Fruit fly (Drosophila melanogaster) whole organism, embryonic: ENCODE data around the gene SMC6.

Experiments
- Abd-B ChIP-seq: fragments of 200-800 bp; sonication (Bioruptor generic); optimal IDR thresholded peaks from 2 replicates; lab custom pipeline; 2018; ENCODE audit warnings: missing biosample characterization, mild to moderate bottlenecking, missing genetic modification characterization, moderate library complexity
- B-H1 ChIP-seq: fragments of 200-800 bp; sonication (Bioruptor generic); IDR thresholded peaks from 3 replicates; pipeline ENCODE4 v1.3.6; 2022; ENCODE audit warnings: missing biosample characterization, missing genetic modification characterization
- BEAF-32 ChIP-seq: fragments of 200-800 bp; sonication (Bioruptor generic); optimal IDR thresholded peaks from 3 replicates; lab custom pipeline; 2017; ENCODE audit warnings: missing biosample characterization, missing genetic modification characterization, mild to moderate bottlenecking, moderate library complexity, missing genetic modification reagents
- CG10431 ChIP-seq: fragments of 200-800 bp; sonication (Bioruptor generic); optimal IDR thresholded peaks from 3 replicates; lab custom pipeline; 2018; ENCODE audit warnings: missing biosample characterization, mild to moderate bottlenecking, missing genetic modification characterization
- CG11247 ChIP-seq: fragments of 200-800 bp; sonication (Bioruptor generic); IDR thresholded peaks from 2 replicates; pipeline ENCODE4 v1.3.6; 2022; ENCODE audit warnings: missing biosample characterization, missing genetic modification characterization
- CG13123 ChIP-seq: fragments of 200-800 bp; sonication (Bioruptor generic); optimal IDR thresholded peaks from 2 replicates; lab custom pipeline; 2016; ENCODE audit warnings: missing biosample characterization, missing genetic modification characterization
- CG14667 ChIP-seq: fragments of 200-800 bp; sonication (Bioruptor generic); IDR thresholded peaks from 2 replicates; pipeline ENCODE4 v1.3.6; 2022; ENCODE audit warnings: missing biosample characterization, missing genetic modification characterization
- CG15269 ChIP-seq: fragments of 200-800 bp; sonication (Bioruptor generic); optimal IDR thresholded peaks from 2 replicates; lab custom pipeline; 2018; ENCODE audit warnings: missing biosample characterization, mild to moderate bottlenecking, missing genetic modification characterization, moderate library complexity
- CG16815 ChIP-seq: fragments of 200-800 bp; sonication (Bioruptor generic); optimal IDR thresholded peaks from 3 replicates; lab custom pipeline; 2017; ENCODE audit warnings: missing biosample characterization, mild to moderate bottlenecking, missing genetic modification characterization
- CG17186 ChIP-seq: fragments of 200-800 bp; sonication (Bioruptor generic); optimal IDR thresholded peaks from 3 replicates; lab custom pipeline; 2017; ENCODE audit warnings: missing biosample characterization, missing genetic modification reagents, missing genetic modification characterization
- CG2712 ChIP-seq: fragments of 200-800 bp; optimal IDR thresholded peaks from 3 replicates; lab custom pipeline; 2019; ENCODE audit warnings: missing biosample characterization, mild to moderate bottlenecking, missing genetic modification characterization, moderate library complexity
- CG2875 ChIP-seq: fragments of 200-800 bp; sonication (Bioruptor generic); optimal IDR thresholded peaks from 2 replicates; lab custom pipeline; 2017; ENCODE audit warnings: missing biosample characterization, mild to moderate bottlenecking, missing genetic modification characterization, missing genetic modification reagents
- CG34422 ChIP-seq: fragments of 200-800 bp; sonication (Bioruptor generic); IDR thresholded peaks from 3 replicates; pipeline ENCODE4 v1.3.6; 2022; ENCODE audit warnings: missing biosample characterization, missing genetic modification characterization
- CG4424 ChIP-seq: fragments of 200-800 bp; sonication (Bioruptor generic); optimal IDR thresholded peaks from 3 replicates; lab custom pipeline; 2016; ENCODE audit warnings: missing biosample characterization, missing genetic modification characterization
- CG4854 ChIP-seq: fragments of 200-800 bp; sonication (Bioruptor generic); optimal IDR thresholded peaks from 2 replicates; lab custom pipeline; 2016; ENCODE audit warnings: missing biosample characterization, missing genetic modification characterization, inconsistent platforms
- CG5953 ChIP-seq: fragments of 200-800 bp; sonication (Bioruptor generic); IDR thresholded peaks from 2 replicates; pipeline ENCODE4 v1.3.6; 2022; ENCODE audit warnings: missing biosample characterization, missing genetic modification characterization
- CG6689 ChIP-seq: fragments of 200-800 bp; sonication (Bioruptor generic); IDR thresholded peaks from 2 replicates; pipeline ENCODE4 v1.3.6; 2022; ENCODE audit warnings: missing biosample characterization, missing genetic modification characterization
- CG6813 ChIP-seq: fragments of 200-800 bp; sonication (Bioruptor generic); optimal IDR thresholded peaks from 2 replicates; lab custom pipeline; 2017; ENCODE audit warnings: missing biosample characterization, missing genetic modification characterization, mild to moderate bottlenecking, moderate library complexity, missing genetic modification reagents
- E2f1 ChIP-seq: fragments of 200-800 bp; sonication (Bioruptor generic); IDR thresholded peaks from 2 replicates; pipeline ENCODE4 v1.3.6; 2022; ENCODE audit warnings: missing biosample characterization, missing genetic modification characterization
- Ets97D ChIP-seq: fragments of 200-800 bp; sonication (Bioruptor generic); optimal IDR thresholded peaks from 3 replicates; lab custom pipeline; 2016; ENCODE audit warnings: missing biosample characterization, missing genetic modification characterization
- HLH3B ChIP-seq: fragments of 200-800 bp; sonication (Bioruptor generic); IDR thresholded peaks from 2 replicates; pipeline ENCODE4 v1.3.6; 2022; ENCODE audit warnings: missing biosample characterization, missing genetic modification characterization
- Hmr ChIP-seq: fragments of 200-800 bp; sonication (Bioruptor generic); optimal IDR thresholded peaks from 3 replicates; lab custom pipeline; 2017; ENCODE audit warnings: mild to moderate bottlenecking, missing biosample characterization, missing genetic modification reagents, missing genetic modification characterization
- Hr3 ChIP-seq: fragments of 200-800 bp; sonication (Bioruptor generic); optimal IDR thresholded peaks from 3 replicates; lab custom pipeline; 2016; ENCODE audit warnings: missing biosample characterization, missing genetic modification characterization
- Max ChIP-seq: fragments of 200-800 bp; sonication (Bioruptor generic); optimal IDR thresholded peaks from 2 replicates; lab custom pipeline; 2016; ENCODE audit warnings: missing biosample characterization, mild to moderate bottlenecking, missing genetic modification characterization
- Meics ChIP-seq: fragments of 200-800 bp; sonication (Bioruptor generic); optimal IDR thresholded peaks from 2 replicates; lab custom pipeline; 2017; ENCODE audit warnings: missing biosample characterization, mild to moderate bottlenecking, missing genetic modification characterization
- Ptx1 ChIP-seq: fragments of 200-800 bp; sonication (Bioruptor generic); IDR thresholded peaks from 2 replicates; pipeline ENCODE4 v1.3.6; 2022; ENCODE audit warnings: missing biosample characterization, missing genetic modification characterization
- Sin3A ChIP-seq: fragments of >200 bp; optimal IDR thresholded peaks from 2 replicates; lab custom pipeline; 2018
- Ssrp ChIP-seq: fragments of 200-800 bp; sonication (Bioruptor generic); optimal IDR thresholded peaks from 2 replicates; lab custom pipeline; 2018; ENCODE audit warnings: missing biosample characterization, mild to moderate bottlenecking, missing genetic modification characterization, moderate library complexity
- Trl ChIP-seq, 3 experiments: fragments of >200 bp in 2 of 3; fragments of 200-800 bp in 1 of 3; sonication (Bioruptor generic) in 1 of 3; optimal IDR thresholded peaks; 2 replicates in 1 of 3; 3 replicates in 2 of 3; lab custom pipeline; 2016 to 2017; ENCODE audit warnings: missing biosample characterization in 1 of 3, missing genetic modification characterization in 1 of 3
- ase ChIP-seq: fragments of 200-800 bp; sonication (Bioruptor generic); IDR thresholded peaks from 3 replicates; pipeline ENCODE4 v1.3.6; 2022; ENCODE audit warnings: missing biosample characterization, missing genetic modification characterization
- ato ChIP-seq: fragments of 200-800 bp; sonication (Bioruptor generic); IDR thresholded peaks from 2 replicates; pipeline ENCODE4 v1.3.6; 2022; ENCODE audit warnings: missing biosample characterization, missing genetic modification characterization; ENCODE audit not compliant: partially characterized antibody
- dm ChIP-seq: fragments of 200-800 bp; sonication (Bioruptor generic); optimal IDR thresholded peaks from 3 replicates; lab custom pipeline; 2016; ENCODE audit warnings: missing biosample characterization, missing genetic modification characterization
- gsb ChIP-seq: fragments of 200-800 bp; sonication (Bioruptor generic); IDR thresholded peaks from 2 replicates; pipeline ENCODE4 v1.3.6; 2022; ENCODE audit warnings: missing biosample characterization, missing genetic modification characterization
- ken ChIP-seq: fragments of 200-800 bp; sonication (Bioruptor generic); IDR thresholded peaks from 3 replicates; pipeline ENCODE4 v1.3.6; 2022; ENCODE audit warnings: missing biosample characterization, missing genetic modification characterization
- lola ChIP-seq, 3 experiments: fragments of >200 bp in 2 of 3; fragments of 200-800 bp in 1 of 3; sonication (Bioruptor generic) in 1 of 3; optimal IDR thresholded peaks; 2 replicates each; lab custom pipeline; 2017 to 2019; ENCODE audit warnings: missing biosample characterization in 3 of 3, missing genetic modification characterization in 3 of 3, mild to moderate bottlenecking in 1 of 3, moderate library complexity in 1 of 3
- nerfin-2 ChIP-seq: fragments of 200-800 bp; sonication (Bioruptor generic); IDR thresholded peaks from 2 replicates; pipeline ENCODE4 v1.3.6; 2022; ENCODE audit warnings: missing biosample characterization, missing genetic modification characterization; ENCODE audit not compliant: partially characterized antibody
- onecut ChIP-seq: fragments of 200-800 bp; sonication (Bioruptor generic); IDR thresholded peaks from 2 replicates; pipeline ENCODE4 v1.3.6; 2022; ENCODE audit warnings: missing biosample characterization, missing genetic modification characterization
- pan ChIP-seq, 4 experiments: fragments of >200 bp in 3 of 4; fragments of 200-800 bp in 1 of 4; sonication (Bioruptor generic) in 1 of 4; optimal IDR thresholded peaks in 3 of 4; IDR thresholded peaks in 1 of 4; 2 replicates each; pipeline versions ENCODE4 v1.3.6 to Lab custom; 2017 to 2022; ENCODE audit warnings: missing biosample characterization in 2 of 4, missing genetic modification characterization in 2 of 4, mixed read lengths in 1 of 4
- pb ChIP-seq: fragments of 200-800 bp; sonication (Bioruptor generic); optimal IDR thresholded peaks from 3 replicates; lab custom pipeline; 2016; ENCODE audit warnings: missing biosample characterization, missing genetic modification characterization
- pum ChIP-seq: fragments of 200-800 bp; sonication (Bioruptor generic); optimal IDR thresholded peaks from 2 replicates; lab custom pipeline; 2016; ENCODE audit warnings: missing biosample characterization, missing genetic modification characterization
- repo ChIP-seq: fragments of 200-800 bp; sonication (Bioruptor generic); optimal IDR thresholded peaks from 2 replicates; lab custom pipeline; 2016; ENCODE audit warnings: missing biosample characterization, missing genetic modification characterization
- ro ChIP-seq: fragments of 200-800 bp; sonication (Bioruptor generic); IDR thresholded peaks from 2 replicates; pipeline ENCODE4 v1.3.6; 2022; ENCODE audit warnings: missing biosample characterization, missing genetic modification characterization
- sd ChIP-seq: fragments of 200-800 bp; sonication (Bioruptor generic); optimal IDR thresholded peaks from 3 replicates; lab custom pipeline; 2018; ENCODE audit warnings: missing biosample characterization, mild to moderate bottlenecking, missing genetic modification characterization, moderate library complexity
- slou ChIP-seq: fragments of 200-800 bp; sonication (Bioruptor generic); optimal IDR thresholded peaks from 3 replicates; lab custom pipeline; 2016; ENCODE audit warnings: missing biosample characterization, missing genetic modification characterization
- slp2 ChIP-seq: fragments of 200-800 bp; sonication (Bioruptor generic); optimal IDR thresholded peaks from 2 replicates; lab custom pipeline; 2016; ENCODE audit warnings: missing biosample characterization, missing genetic modification characterization
- so ChIP-seq: fragments of 200-800 bp; sonication (Bioruptor generic); IDR thresholded peaks from 3 replicates; pipeline ENCODE4 v1.3.6; 2022; ENCODE audit warnings: missing biosample characterization, missing genetic modification characterization
- sug ChIP-seq: fragments of 200-800 bp; optimal IDR thresholded peaks from 2 replicates; lab custom pipeline; 2019; ENCODE audit warnings: missing biosample characterization, mild to moderate bottlenecking, missing genetic modification characterization, moderate library complexity
- trem ChIP-seq: fragments of 200-800 bp; optimal IDR thresholded peaks from 3 replicates; lab custom pipeline; 2019; ENCODE audit warnings: missing biosample characterization, mild to moderate bottlenecking, missing genetic modification characterization, moderate library complexity
- vfl ChIP-seq: fragments of 200-800 bp; sonication (Bioruptor generic); optimal IDR thresholded peaks from 2 replicates; lab custom pipeline; 2016; ENCODE audit warnings: missing biosample characterization, missing genetic modification characterization

Gene SMC6

dm6 chr3R:24161173-24161811 is 31.9 kb downstream of the SMC6 start, which contains the start of the genes Myo95E and TBC1d7 (continued):
- peak; percentile 90 for TF ChIP-seq Hr3 (GFP tag; lab: Kevin White, UChicago)
- peak; percentile 81 for TF ChIP-seq B-H1
- TF ChIP-seq Ets97D (GFP tag; lab: Kevin White, UChicago): peak; percentile 47
- peak; percentile 93 for TF ChIP-seq E2f1 (GFP tag; lab: Robert Waterston, UW)
- TF ChIP-seq Ssrp (tag; lab: Kevin White, UChicago): peak; percentile 86
- peak; percentile 80 for TF ChIP-seq onecut (GFP tag; lab: Robert Waterston, UW)
- no peak for TF ChIP-seq nerfin-2 (GFP tag; lab: Robert Waterston, UW)
- TF ChIP-seq CG5953 (GFP tag; lab: Robert Waterston, UW): peak; percentile 89
- TF ChIP-seq so (GFP tag; lab: Robert Waterston, UW): peak; percentile 93
- peak; percentile 70 for TF ChIP-seq CG13123 (GFP tag; lab: Kevin White, UChicago)
- peak; percentile 94 for TF ChIP-seq CG2712 (tag; lab: Kevin White, UChicago)
- TF ChIP-seq ato: no peak
- peak; percentile 97 for TF ChIP-seq CG6689 (GFP tag; lab: Robert Waterston, UW)
- TF ChIP-seq dm (GFP tag; lab: Kevin White, UChicago): no peak
- TF ChIP-seq vfl (GFP tag; lab: Kevin White, UChicago): peak; percentile 61
- peak; percentile 77 for TF ChIP-seq BEAF-32 (GFP tag; lab: Kevin White, UChicago)
- peak; percentile 86 for TF ChIP-seq sug (tag; lab: Kevin White, UChicago)
- peak; percentile 5 for TF ChIP-seq Sin3A (lab: Kevin White, UChicago)
- TF ChIP-seq HLH3B: peak; percentile 91
- TF ChIP-seq CG4424 (GFP tag; lab: Kevin White, UChicago): peak; percentile 85
- TF ChIP-seq CG16815 (GFP tag; lab: Kevin White, UChicago): peak; percentile 79
- peak; percentile 86 for TF ChIP-seq CG11247 (GFP tag; lab: Robert Waterston, UW)
- peak; percentile 88 for TF ChIP-seq Hmr (GFP tag; lab: Kevin White, UChicago)
- TF ChIP-seq lola (GFP tag; optimal IDR thresholded peaks at IDR 0.05; lab: Kevin White, UChicago): peak in 1 of 3 experiments; percentile 83
- TF ChIP-seq CG14667: peak; percentile 95
- TF ChIP-seq slou (GFP tag; lab: Kevin White, UChicago): peak; percentile 60
- TF ChIP-seq Max: peak; percentile 85
- peak; percentile 22 for TF ChIP-seq repo
- peak; percentile 58 for TF ChIP-seq CG2875 (GFP tag; lab: Kevin White, UChicago)
- TF ChIP-seq Abd-B (GFP tag; lab: Kevin White, UChicago): peak; percentile 91
- TF ChIP-seq Meics (GFP tag; lab: Kevin White, UChicago): peak; percentile 88
- no peak for TF ChIP-seq CG10431 (GFP tag; lab: Kevin White, UChicago)
- TF ChIP-seq slp2 (GFP tag; lab: Kevin White, UChicago): no peak
- TF ChIP-seq trem (tag; lab: Kevin White, UChicago): peak; percentile 90
- TF ChIP-seq CG15269 (tag; lab: Kevin White, UChicago): peak; percentile 91
- no peak for TF ChIP-seq sd (tag; lab: Kevin White, UChicago)
- TF ChIP-seq CG4854: peak; percentile 68
- peak; percentile 65 for TF ChIP-seq CG6813 (GFP tag; lab: Kevin White, UChicago)
- TF ChIP-seq gsb: peak; percentile 89
- peak; percentile 42 for TF ChIP-seq CG17186
- peak; percentile 98 for TF ChIP-seq Ptx1
- TF ChIP-seq pan (optimal IDR thresholded peaks at IDR 0.05; lab: Kevin White, UChicago): peak in 1 of 2 experiments; percentile 36
- TF ChIP-seq pan (GFP tag; optimal IDR thresholded peaks at IDR 0.05 in 1 of 2, IDR thresholded peaks at IDR 0.05 in 1 of 2): peak in 1 of 2 experiments; percentile 96
- peak; percentile 92 for TF ChIP-seq ken (GFP tag; lab: Robert Waterston, UW)
- TF ChIP-seq Trl (optimal IDR thresholded peaks at IDR 0.05; lab: Kevin White, UChicago): no peak
- peak; percentile 46 for TF ChIP-seq Trl (GFP tag; optimal IDR thresholded peaks at IDR 0.05; lab: Kevin White, UChicago)
- peak; percentile 75 for TF ChIP-seq ase (GFP tag; lab: Robert Waterston, UW)
- TF ChIP-seq pum (GFP tag; lab: Kevin White, UChicago): peak; percentile 56
- TF ChIP-seq pb (GFP tag; lab: Kevin White, UChicago): no peak
- peak; percentile 72 for TF ChIP-seq ro (GFP tag; lab: Robert Waterston, UW)
- peak; percentile 95 for TF ChIP-seq CG34422 (GFP tag; lab: Robert Waterston, UW)
